Fruit fly (Drosophila melanogaster): ENCODE measurements around the gene CG42446.

Gene CG42446

dm6 chr3R:16374101-16374500 lies 14.2 kb upstream of the CG42446 start:
- no peak for TF ChIP-seq CG11294 (GFP tag; IDR thresholded peaks at IDR 0.05)
- peak; percentile 26 for TF ChIP-seq svp (GFP tag)
- TF ChIP-seq ss (GFP tag; optimal IDR thresholded peaks at IDR 0.05) = no peak
- TF ChIP-seq spab (GFP tag; optimal IDR thresholded peaks at IDR 0.05) = no peak

DNA sequence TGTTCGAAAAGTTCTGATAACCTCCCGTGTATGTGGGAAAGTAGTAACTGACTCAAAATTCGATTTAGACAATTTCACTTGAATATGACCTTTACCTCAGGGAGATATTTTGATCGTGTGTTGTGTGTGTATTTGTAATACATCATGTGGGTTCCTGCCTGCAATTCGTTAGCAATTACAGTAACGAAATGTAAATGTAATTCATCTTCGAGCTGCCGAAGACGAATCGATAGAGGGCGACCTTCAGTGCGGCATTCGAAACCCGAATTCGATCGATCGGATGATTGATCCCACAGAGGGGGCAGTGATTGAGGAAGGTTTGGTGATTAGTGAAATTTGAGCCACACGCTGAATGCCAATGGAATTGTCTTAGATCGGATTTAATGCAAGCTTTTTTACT lies 10.5 kb upstream of the CG42446 start, which contains the start of gene CG10317:
TSS of gene CG10317 (minus strand) at position 101 of the 400 bp plus-strand sequence.
- TF ChIP-seq ss (GFP tag; optimal IDR thresholded peaks at IDR 0.05) = no peak

DNA sequence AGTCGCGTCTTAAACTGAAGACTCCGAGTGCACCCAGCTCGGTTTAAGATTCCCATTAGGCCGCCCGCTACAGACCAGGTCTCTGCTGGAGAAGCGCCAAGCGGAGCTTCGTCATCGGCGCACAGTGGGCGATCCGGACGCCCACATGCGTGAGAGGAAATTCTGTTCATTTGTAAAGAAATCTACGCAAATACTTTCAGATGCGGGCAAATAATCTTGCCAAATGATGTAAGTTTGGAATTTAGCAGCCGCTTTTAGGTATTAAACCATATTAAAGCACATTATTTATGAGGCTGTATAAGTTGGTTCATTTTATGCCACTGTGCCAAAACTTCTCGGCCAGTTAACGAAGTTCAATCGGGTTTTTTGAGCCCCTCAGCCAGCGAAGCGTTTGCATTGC lies 8.4 kb upstream of the CG42446 start, which contains the start of gene js:
TSS of gene js (minus strand) at position 19 of the 400 bp plus-strand sequence.
- TF ChIP-seq Hr4 (GFP tag; optimal IDR thresholded peaks at IDR 0.05) (peak; percentile 81), CG11294 (GFP tag; IDR thresholded peaks at IDR 0.05) (no peak), vri (GFP tag; optimal IDR thresholded peaks at IDR 0.05) (no peak), esn (GFP tag; optimal IDR thresholded peaks at IDR 0.05) (no peak), Smox (GFP tag; optimal IDR thresholded peaks at IDR 0.05) (peak; percentile 45), net (GFP tag; optimal IDR thresholded peaks at IDR 0.05) (no peak), salr (GFP tag; optimal IDR thresholded peaks at IDR 0.05) (peak in 1 of 2 experiments; percentile 62), Sox14 (GFP tag; optimal IDR thresholded peaks at IDR 0.05) (peak; percentile 59), eg (GFP tag; IDR thresholded peaks at IDR 0.05) (peak; percentile 62), Eip75B (GFP tag; optimal IDR thresholded peaks at IDR 0.05) (no peak), CG8119 (GFP tag; IDR thresholded peaks at IDR 0.05) (peak; percentile 83), fkh (GFP tag; optimal IDR thresholded peaks at IDR 0.05) (no peak), Eip93F (GFP tag; optimal IDR thresholded peaks at IDR 0.05) (no peak), CG10631 (GFP tag; optimal IDR thresholded peaks at IDR 0.05) (peak; percentile 9), achi (GFP tag; optimal IDR thresholded peaks at IDR 0.05) (peak; percentile 67), CG6163 (GFP tag; IDR thresholded peaks at IDR 0.05) (peak; percentile 66; the same call in 2 of the 3 replicates), CG11762 (GFP tag; optimal IDR thresholded peaks at IDR 0.05; ENCODE audit: insufficient read depth) (peak; percentile 67), CG4318 (GFP tag; optimal IDR thresholded peaks at IDR 0.05) (peak; percentile 78), Sox102F (GFP tag; optimal IDR thresholded peaks at IDR 0.05) (peak; percentile 50), fd85E (GFP tag; optimal IDR thresholded peaks at IDR 0.05) (no peak), CG6276 (GFP tag; optimal IDR thresholded peaks at IDR 0.05) (peak; percentile 73), Gug (GFP tag; IDR thresholded peaks at IDR 0.05) (0 out of 2 replicates have a peak, but pooled peaks have one; percentile 31), Lpt (GFP tag; optimal IDR thresholded peaks at IDR 0.05) (peak; percentile 75), CG11902 (GFP tag; optimal IDR thresholded peaks at IDR 0.05) (no peak), CG15336 (GFP tag; IDR thresholded peaks at IDR 0.05) (peak; percentile 84), CG6808 (GFP tag; optimal IDR thresholded peaks at IDR 0.05) (peak; percentile 27), CG8632 (GFP tag; optimal IDR thresholded peaks at IDR 0.05) (no peak), CG7368 (GFP tag; optimal IDR thresholded peaks at IDR 0.05) (peak; percentile 30), cyc (GFP tag; optimal IDR thresholded peaks at IDR 0.05) (no peak), CG9139 (GFP tag; optimal IDR thresholded peaks at IDR 0.05) (no peak), dac (GFP tag; optimal IDR thresholded peaks at IDR 0.05) (peak; percentile 62), ss (GFP tag; optimal IDR thresholded peaks at IDR 0.05) (no peak), CG1621 (tag; optimal IDR thresholded peaks at IDR 0.05) (no peak), CG3919 (GFP tag; optimal IDR thresholded peaks at IDR 0.05) (peak; percentile 73), svp (GFP tag) (no peak), CG31627 (GFP tag; optimal IDR thresholded peaks at IDR 0.05) (peak; percentile 49), pdm3 (GFP tag; optimal IDR thresholded peaks at IDR 0.05) (peak; percentile 76), CG8319 (GFP tag; optimal IDR thresholded peaks at IDR 0.05) (peak; percentile 24), CG34406 (GFP tag; optimal IDR thresholded peaks at IDR 0.05) (peak; percentile 33), topi (GFP tag; optimal IDR thresholded peaks at IDR 0.05) (peak; percentile 44), CG16779 (tag; optimal IDR thresholded peaks at IDR 0.05) (no peak), CG32006 (GFP tag; optimal IDR thresholded peaks at IDR 0.05) (peak; percentile 91), Eip78C (GFP tag) (no peak), lz (GFP tag; optimal IDR thresholded peaks at IDR 0.05) (no peak), dsx (GFP tag; optimal IDR thresholded peaks at IDR 0.05; ENCODE audit: poor library complexity, severe bottlenecking) (no peak), fd59A (GFP tag; optimal IDR thresholded peaks at IDR 0.05) (no peak), CG3032 (tag; optimal IDR thresholded peaks at IDR 0.05) (no peak)
